Fruit fly (Drosophila melanogaster) whole organism, adult: ENCODE results near the gene CG15922.

Source experiments
- CG11617 ChIP-seq: fragments of 200-800 bp; sonication (Bioruptor generic); optimal IDR thresholded peaks from 2 replicates; lab custom pipeline; 2017; ENCODE audit warnings: mild to moderate bottlenecking, missing biosample characterization, missing genetic modification reagents, missing genetic modification characterization
- CG12768 ChIP-seq: fragments of 200-800 bp; sonication (Bioruptor generic); optimal IDR thresholded peaks from 2 replicates; lab custom pipeline; 2017; ENCODE audit warnings: missing biosample characterization, missing genetic modification characterization, mild to moderate bottlenecking, moderate library complexity, missing genetic modification reagents
- CG14711 ChIP-seq: fragments of 200-800 bp; sonication (Bioruptor generic); optimal IDR thresholded peaks from 2 replicates; lab custom pipeline; 2018; ENCODE audit warnings: missing biosample characterization, mild to moderate bottlenecking, missing genetic modification characterization, moderate library complexity
- CG33017 ChIP-seq: fragments of 200-800 bp; sonication (Bioruptor generic); optimal IDR thresholded peaks from 2 replicates; lab custom pipeline; 2018; ENCODE audit warnings: missing biosample characterization, mild to moderate bottlenecking, missing genetic modification characterization, moderate library complexity
- Crg-1 ChIP-seq: fragments of 200-800 bp; sonication (Bioruptor generic); optimal IDR thresholded peaks from 2 replicates; lab custom pipeline; 2016; ENCODE audit warnings: missing biosample characterization, missing genetic modification characterization
- Hr96 ChIP-seq: fragments of 200-800 bp; sonication (Bioruptor generic); optimal IDR thresholded peaks from 2 replicates; lab custom pipeline; 2016; ENCODE audit warnings: missing biosample characterization, missing genetic modification characterization
- Mnt ChIP-seq: fragments of 200-800 bp; sonication (Bioruptor generic); optimal IDR thresholded peaks from 2 replicates; lab custom pipeline; 2016; ENCODE audit warnings: missing biosample characterization, mild to moderate bottlenecking, missing genetic modification characterization
- bab1 ChIP-seq: fragments of 200-800 bp; sonication (Bioruptor generic); optimal IDR thresholded peaks from 3 replicates; lab custom pipeline; 2019; ENCODE audit warnings: missing biosample characterization, mild to moderate bottlenecking, missing genetic modification characterization, moderate library complexity
- cic ChIP-seq: fragments of 200-800 bp; sonication (Bioruptor generic); optimal IDR thresholded peaks from 2 replicates; lab custom pipeline; 2017; ENCODE audit warnings: missing biosample characterization, mild to moderate bottlenecking, missing genetic modification characterization, moderate library complexity
- cnc ChIP-seq, 2 experiments: fragments of >200 bp; optimal IDR thresholded peaks; 2 replicates each; lab custom pipeline; 2017
- kay ChIP-seq: fragments of 200-800 bp; sonication (Bioruptor generic); peaks from one replicate; lab custom pipeline; 2016; ENCODE audit warnings: missing biosample characterization, missing genetic modification characterization, borderline replicate concordance
- tj ChIP-seq: fragments of 200-800 bp; sonication (Bioruptor generic); optimal IDR thresholded peaks from 3 replicates; lab custom pipeline; 2017; ENCODE audit warnings: missing biosample characterization, mild to moderate bottlenecking, missing genetic modification characterization, moderate library complexity

DNA sequence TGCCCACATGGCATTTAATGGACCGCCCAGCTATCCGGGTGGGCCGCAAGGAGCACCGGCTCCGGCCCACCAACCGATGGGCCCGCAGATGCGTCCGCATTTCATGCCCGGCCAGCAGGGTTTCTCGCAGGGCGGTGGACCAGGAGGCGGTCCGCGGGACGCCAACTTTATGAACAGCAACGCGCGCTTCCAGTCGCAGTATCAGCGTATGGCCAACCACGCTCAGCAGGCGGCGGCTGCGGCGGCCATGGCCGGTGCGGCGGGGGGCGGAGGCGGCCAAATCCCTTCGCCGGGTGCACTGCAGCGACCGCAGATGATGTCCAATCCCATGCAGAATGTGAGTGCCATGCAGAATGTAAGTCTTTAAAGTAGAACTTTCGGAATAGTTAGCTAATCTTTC, 48.1 kb upstream of the CG15922 start:
- TF ChIP-seq cic (GFP tag; lab: Kevin White, UChicago) (no peak), Crg-1 (no peak), tj (GFP tag; lab: Kevin White, UChicago) (no peak), kay (GFP tag; lab: Kevin White, UChicago) (no peak), CG11617 (GFP tag; lab: Kevin White, UChicago) (no peak), CG14711 (tag; lab: Kevin White, UChicago) (no peak), CG12768 (no peak), cnc (optimal IDR thresholded peaks at IDR 0.05; lab: Kevin White, UChicago) (no peak), Mnt (GFP tag; lab: Kevin White, UChicago) (no peak), CG33017 (tag; lab: Kevin White, UChicago) (no peak), Hr96 (GFP tag; lab: Kevin White, UChicago) (no peak), bab1 (GFP tag; lab: Kevin White, UChicago) (no peak)
